Fruit fly (Drosophila melanogaster) whole organism, prepupa: ENCODE measurements around the gene CG1951.

ENCODE experiments used
- Blimp-1 ChIP-seq: fragments of 200-800 bp; sonication (Bioruptor generic); optimal IDR thresholded peaks from 3 replicates; lab custom pipeline; 2017; ENCODE audit warnings: missing biosample characterization, missing genetic modification characterization, mild to moderate bottlenecking, moderate library complexity, missing genetic modification reagents
- CG10631 ChIP-seq: fragments of 200-800 bp; sonication (Bioruptor generic); optimal IDR thresholded peaks from 2 replicates; lab custom pipeline; 2016; ENCODE audit warnings: missing biosample characterization, missing genetic modification characterization
- CG10669 ChIP-seq: fragments of 200-800 bp; sonication (Bioruptor generic); optimal IDR thresholded peaks from 3 replicates; lab custom pipeline; 2018; ENCODE audit warnings: missing biosample characterization, mild to moderate bottlenecking, missing genetic modification characterization, moderate library complexity
- CG11294 ChIP-seq: fragments of 200-800 bp; sonication (Bioruptor generic); IDR thresholded peaks from 2 replicates; pipeline ENCODE4 v1.3.6; 2022; ENCODE audit warnings: missing biosample characterization, missing genetic modification characterization
- CG11762 ChIP-seq: fragments of 200-800 bp; sonication (Bioruptor generic); optimal IDR thresholded peaks from 3 replicates; lab custom pipeline; 2016; ENCODE audit warnings: missing biosample characterization, missing genetic modification characterization; ENCODE audit not compliant: insufficient read depth
- CG15336 ChIP-seq: fragments of 200-800 bp; sonication (Bioruptor generic); IDR thresholded peaks from 2 replicates; pipeline ENCODE4 v1.3.6; 2022; ENCODE audit warnings: missing biosample characterization, missing genetic modification characterization
- CG16779 ChIP-seq: fragments of 200-800 bp; sonication (Bioruptor generic); optimal IDR thresholded peaks from 3 replicates; lab custom pipeline; 2017; ENCODE audit warnings: missing biosample characterization, mild to moderate bottlenecking, missing genetic modification characterization
- CG3032 ChIP-seq: fragments of 200-800 bp; optimal IDR thresholded peaks from 2 replicates; lab custom pipeline; 2019; ENCODE audit warnings: missing biosample characterization, mild to moderate bottlenecking, missing genetic modification characterization, moderate library complexity
- CG32006 ChIP-seq: fragments of 200-800 bp; sonication (Bioruptor generic); optimal IDR thresholded peaks from 3 replicates; lab custom pipeline; 2017; ENCODE audit warnings: missing biosample characterization, mild to moderate bottlenecking, missing genetic modification characterization
- CG3919 ChIP-seq: fragments of 200-800 bp; sonication (Bioruptor generic); optimal IDR thresholded peaks from 3 replicates; lab custom pipeline; 2016; ENCODE audit warnings: missing biosample characterization, missing genetic modification characterization
- CG4318 ChIP-seq: fragments of 200-800 bp; sonication (Bioruptor generic); optimal IDR thresholded peaks from 3 replicates; lab custom pipeline; 2017; ENCODE audit warnings: missing biosample characterization, mild to moderate bottlenecking, missing genetic modification characterization
- CG6276 ChIP-seq: fragments of 200-800 bp; sonication (Bioruptor generic); optimal IDR thresholded peaks from 2 replicates; lab custom pipeline; 2017; ENCODE audit warnings: missing biosample characterization, mild to moderate bottlenecking, missing genetic modification characterization
- CG6792 ChIP-seq: fragments of 200-800 bp; sonication (Bioruptor generic); optimal IDR thresholded peaks from 3 replicates; lab custom pipeline; 2016; ENCODE audit warnings: missing biosample characterization, missing genetic modification characterization
- CG6808 ChIP-seq: fragments of 200-800 bp; sonication (Bioruptor generic); optimal IDR thresholded peaks from 3 replicates; lab custom pipeline; 2017; ENCODE audit warnings: missing biosample characterization, missing genetic modification characterization, mild to moderate bottlenecking, moderate library complexity, missing genetic modification reagents
- CG6854 ChIP-seq: fragments of 200-800 bp; sonication (Bioruptor generic); optimal IDR thresholded peaks from 2 replicates; lab custom pipeline; 2017; ENCODE audit warnings: missing biosample characterization, mild to moderate bottlenecking, missing genetic modification characterization
- CG7368 ChIP-seq: fragments of 200-800 bp; sonication (Bioruptor generic); optimal IDR thresholded peaks from 3 replicates; lab custom pipeline; 2016; ENCODE audit warnings: missing biosample characterization, missing genetic modification characterization
- CG8119 ChIP-seq: fragments of 200-800 bp; sonication (Bioruptor generic); IDR thresholded peaks from 3 replicates; pipeline ENCODE4 v1.3.6; 2022; ENCODE audit warnings: missing biosample characterization, missing genetic modification characterization
- CG8632 ChIP-seq: fragments of 200-800 bp; sonication (Bioruptor generic); optimal IDR thresholded peaks from 3 replicates; lab custom pipeline; 2016; ENCODE audit warnings: missing biosample characterization, missing genetic modification characterization
- CG9139 ChIP-seq: fragments of 200-800 bp; sonication (Bioruptor generic); optimal IDR thresholded peaks from 3 replicates; lab custom pipeline; 2017; ENCODE audit warnings: missing biosample characterization, mild to moderate bottlenecking, missing genetic modification characterization
- Eip75B ChIP-seq: fragments of 200-800 bp; sonication (Bioruptor generic); optimal IDR thresholded peaks from 3 replicates; lab custom pipeline; 2016; ENCODE audit warnings: missing biosample characterization, missing genetic modification characterization
- Eip78C ChIP-seq: fragments of 200-800 bp; sonication (Bioruptor generic); peaks from one replicate; lab custom pipeline; 2016; ENCODE audit warnings: missing biosample characterization, missing genetic modification characterization
- Eip93F ChIP-seq: fragments of 200-800 bp; sonication (Bioruptor generic); optimal IDR thresholded peaks from 2 replicates; lab custom pipeline; 2016; ENCODE audit warnings: missing biosample characterization, mild to moderate bottlenecking, missing genetic modification characterization
- Ets21C ChIP-seq: fragments of 200-800 bp; sonication (Bioruptor generic); optimal IDR thresholded peaks from 3 replicates; lab custom pipeline; 2016; ENCODE audit warnings: missing biosample characterization, missing genetic modification characterization
- Ets96B ChIP-seq: fragments of 200-800 bp; optimal IDR thresholded peaks from 2 replicates; lab custom pipeline; 2019; ENCODE audit warnings: missing biosample characterization, mild to moderate bottlenecking, missing genetic modification characterization, moderate library complexity
- Gug ChIP-seq: fragments of 200-800 bp; sonication (Bioruptor generic); IDR thresholded peaks from 2 replicates; pipeline ENCODE4 v1.3.6; 2022; ENCODE audit warnings: missing biosample characterization, missing genetic modification characterization
- Hr38 ChIP-seq: sonication (Bioruptor generic); optimal IDR thresholded peaks from 2 replicates; lab custom pipeline; 2016; ENCODE audit warnings: missing biosample characterization, missing genetic modification characterization
- Hr39 ChIP-seq: fragments of 200-800 bp; sonication (Bioruptor generic); optimal IDR thresholded peaks from 2 replicates; lab custom pipeline; 2016; ENCODE audit warnings: missing biosample characterization, missing genetic modification characterization
- Hr4 ChIP-seq: fragments of 200-800 bp; sonication (Bioruptor generic); optimal IDR thresholded peaks from 3 replicates; lab custom pipeline; 2016; ENCODE audit warnings: missing biosample characterization, missing genetic modification characterization
- Lpt ChIP-seq: fragments of 200-800 bp; sonication (Bioruptor generic); optimal IDR thresholded peaks from 3 replicates; lab custom pipeline; 2016; ENCODE audit warnings: missing biosample characterization, missing genetic modification characterization
- Met ChIP-seq: fragments of 200-800 bp; sonication (Bioruptor generic); optimal IDR thresholded peaks from 3 replicates; lab custom pipeline; 2016; ENCODE audit warnings: missing biosample characterization, missing genetic modification characterization
- OdsH ChIP-seq: fragments of 200-800 bp; sonication (Bioruptor generic); optimal IDR thresholded peaks from 3 replicates; lab custom pipeline; 2016; ENCODE audit warnings: missing biosample characterization, missing genetic modification characterization
- Smox ChIP-seq: fragments of 200-800 bp; sonication (Bioruptor generic); optimal IDR thresholded peaks from 3 replicates; lab custom pipeline; 2016; ENCODE audit warnings: missing biosample characterization, missing genetic modification characterization
- Sox102F ChIP-seq: fragments of 200-800 bp; sonication (Bioruptor generic); optimal IDR thresholded peaks from 2 replicates; lab custom pipeline; 2016; ENCODE audit warnings: missing biosample characterization, mild to moderate bottlenecking, missing genetic modification characterization
- Sox14 ChIP-seq: fragments of 200-800 bp; sonication (Bioruptor generic); optimal IDR thresholded peaks from 3 replicates; lab custom pipeline; 2016; ENCODE audit warnings: missing biosample characterization, missing genetic modification characterization
- Sox15 ChIP-seq: fragments of 200-800 bp; sonication (Bioruptor generic); optimal IDR thresholded peaks from 3 replicates; lab custom pipeline; 2016; ENCODE audit warnings: missing biosample characterization, missing genetic modification characterization
- achi ChIP-seq: fragments of 200-800 bp; sonication (Bioruptor generic); optimal IDR thresholded peaks from 3 replicates; lab custom pipeline; 2016; ENCODE audit warnings: missing biosample characterization, missing genetic modification characterization
- acj6 ChIP-seq: fragments of 200-800 bp; sonication (Bioruptor generic); optimal IDR thresholded peaks from 3 replicates; lab custom pipeline; 2016; ENCODE audit warnings: missing biosample characterization, missing genetic modification characterization
- cyc ChIP-seq: fragments of 200-800 bp; sonication (Bioruptor generic); optimal IDR thresholded peaks from 3 replicates; lab custom pipeline; 2016; ENCODE audit warnings: missing biosample characterization, missing genetic modification characterization
- dac ChIP-seq: fragments of 200-800 bp; sonication (Bioruptor generic); optimal IDR thresholded peaks from 2 replicates; lab custom pipeline; 2017; ENCODE audit warnings: missing biosample characterization, mild to moderate bottlenecking, missing genetic modification characterization
- dsx ChIP-seq: fragments of 200-800 bp; optimal IDR thresholded peaks from 3 replicates; lab custom pipeline; 2019; ENCODE audit warnings: missing biosample characterization, mild to moderate bottlenecking, missing genetic modification characterization, moderate library complexity; ENCODE audit not compliant: poor library complexity, severe bottlenecking
- fd59A ChIP-seq: fragments of 200-800 bp; sonication (Bioruptor generic); optimal IDR thresholded peaks from 2 replicates; lab custom pipeline; 2017; ENCODE audit warnings: missing biosample characterization, mild to moderate bottlenecking, missing genetic modification characterization, missing genetic modification reagents
- fd85E ChIP-seq: fragments of 200-800 bp; sonication (Bioruptor generic); optimal IDR thresholded peaks from 3 replicates; lab custom pipeline; 2016; ENCODE audit warnings: missing biosample characterization, missing genetic modification characterization
- fkh ChIP-seq: fragments of 200-800 bp; sonication (Bioruptor generic); optimal IDR thresholded peaks from 3 replicates; lab custom pipeline; 2017; ENCODE audit warnings: missing biosample characterization, mild to moderate bottlenecking, missing genetic modification characterization, moderate library complexity
- lz ChIP-seq: fragments of 200-800 bp; sonication (Bioruptor generic); optimal IDR thresholded peaks from 3 replicates; lab custom pipeline; 2016; ENCODE audit warnings: missing biosample characterization, missing genetic modification characterization
- salr ChIP-seq, 2 experiments: fragments of 200-800 bp; sonication (Bioruptor generic); optimal IDR thresholded peaks; 3 replicates each; lab custom pipeline; 2016 to 2018; ENCODE audit warnings: missing biosample characterization in 2 of 2, missing genetic modification characterization in 2 of 2, mild to moderate bottlenecking in 1 of 2
- spab ChIP-seq: fragments of 200-800 bp; sonication (Bioruptor generic); optimal IDR thresholded peaks from 2 replicates; lab custom pipeline; 2017; ENCODE audit warnings: missing biosample characterization, mild to moderate bottlenecking, missing genetic modification characterization, missing genetic modification reagents
- ss ChIP-seq, 2 experiments: fragments of 200-800 bp; sonication (Bioruptor generic); optimal IDR thresholded peaks; 2 replicates in 1 of 2; 3 replicates in 1 of 2; lab custom pipeline; 2017 to 2018; ENCODE audit warnings: mild to moderate bottlenecking in 2 of 2, missing biosample characterization in 2 of 2, missing genetic modification characterization in 2 of 2, moderate library complexity in 1 of 2
- svp ChIP-seq: fragments of 200-800 bp; sonication (Bioruptor generic); peaks from one replicate; lab custom pipeline; 2016; ENCODE audit warnings: missing biosample characterization, missing genetic modification characterization
- topi ChIP-seq: fragments of 200-800 bp; sonication (Bioruptor generic); optimal IDR thresholded peaks from 3 replicates; lab custom pipeline; 2016; ENCODE audit warnings: missing biosample characterization, missing genetic modification characterization
- vri ChIP-seq: fragments of 200-800 bp; sonication (Bioruptor generic); optimal IDR thresholded peaks from 3 replicates; lab custom pipeline; 2016; ENCODE audit warnings: missing biosample characterization, mild to moderate bottlenecking, missing genetic modification characterization

The CG1951 gene

dm6 chr3R:29071141-29071540 lies 44.1 kb downstream of the CG1951 start:
- peak; percentile 17 for TF ChIP-seq vri (GFP tag; lab: Kevin White, UChicago)
- TF ChIP-seq svp: peak; percentile 40
- TF ChIP-seq Gug (GFP tag; lab: Robert Waterston, UW): no peak
- TF ChIP-seq fkh: peak; percentile 66

- TF ChIP-seq Smox (GFP tag; lab: Kevin White, UChicago) (no peak), Eip78C (peak; percentile 65), Hr4 (GFP tag; lab: Kevin White, UChicago) (no peak), Hr39 (GFP tag; lab: Kevin White, UChicago) (no peak), dsx (GFP tag; lab: Kevin White, UChicago) (peak; percentile 35), Sox15 (GFP tag; lab: Kevin White, UChicago) (no peak), CG6276 (no peak), fd85E (GFP tag; lab: Kevin White, UChicago) (no peak), CG10669 (GFP tag; lab: Kevin White, UChicago) (peak; percentile 24), fkh (no peak), CG15336 (GFP tag; lab: Robert Waterston, UW) (0 out of 2 replicates have a peak, but pooled peaks have one; percentile 8), CG8119 (GFP tag; lab: Robert Waterston, UW) (0 out of 3 replicates have a peak, but pooled peaks have one; percentile 27), ss (GFP tag; optimal IDR thresholded peaks at IDR 0.05; lab: Kevin White, UChicago) (peak in 1 of 2 experiments; percentile 17), CG6808 (GFP tag; lab: Kevin White, UChicago) (peak; percentile 14), Met (GFP tag; lab: Kevin White, UChicago) (no peak), lz (GFP tag; lab: Kevin White, UChicago) (no peak), OdsH (GFP tag; lab: Kevin White, UChicago) (peak; percentile 22), achi (GFP tag; lab: Kevin White, UChicago) (peak; percentile 12), fd59A (GFP tag; lab: Kevin White, UChicago) (no peak), Eip93F (no peak), Sox102F (GFP tag; lab: Kevin White, UChicago) (no peak), CG11294 (GFP tag; lab: Robert Waterston, UW) (no peak), CG8632 (no peak), Lpt (GFP tag; lab: Kevin White, UChicago) (peak; percentile 52), spab (GFP tag; lab: Kevin White, UChicago) (no peak), Ets21C (GFP tag; lab: Kevin White, UChicago) (no peak), salr (GFP tag; optimal IDR thresholded peaks at IDR 0.05; lab: Kevin White, UChicago) (no peak), CG32006 (GFP tag; lab: Kevin White, UChicago) (peak; percentile 19), CG3032 (tag; lab: Kevin White, UChicago) (peak; percentile 43), Blimp-1 (GFP tag; lab: Kevin White, UChicago) (no peak), Eip75B (GFP tag; lab: Kevin White, UChicago) (peak; percentile 21), CG10631 (peak; percentile 5), CG3919 (GFP tag; lab: Kevin White, UChicago) (peak; percentile 34), Sox14 (GFP tag; lab: Kevin White, UChicago) (peak; percentile 40), Hr38 (GFP tag; lab: Kevin White, UChicago) (no peak), topi (GFP tag; lab: Kevin White, UChicago) (no peak), CG7368 (GFP tag; lab: Kevin White, UChicago) (no peak), acj6 (GFP tag; lab: Kevin White, UChicago) (no peak), CG9139 (no peak), CG16779 (no peak), CG11762 (GFP tag; lab: Kevin White, UChicago) (no peak), dac (GFP tag; lab: Kevin White, UChicago) (no peak), CG6792 (GFP tag; lab: Kevin White, UChicago) (no peak), vri (GFP tag; lab: Kevin White, UChicago) (no peak), cyc (GFP tag; lab: Kevin White, UChicago) (no peak), Ets96B (tag; lab: Kevin White, UChicago) (peak; percentile 52), CG6854 (GFP tag; lab: Kevin White, UChicago) (no peak), CG4318 (no peak)
Measured at dm6 chr3R:29072834-29073233, 45.8 kb downstream of the CG1951 start.
